Worm (Caenorhabditis elegans) whole organism, L2 larva: ENCODE results near the gene F55G11.7.

Source experiments
- C34F6.9 ChIP-seq: fragments of 150-350 bp; optimal IDR thresholded peaks from 2 replicates; lab custom pipeline; 2014; ENCODE audit warnings: missing biosample characterization, missing genetic modification characterization
- F13H6.1 ChIP-seq: sonication (generic microtip); optimal IDR thresholded peaks from 2 replicates; lab custom pipeline; 2016; ENCODE audit warnings: missing genetic modification characterization, missing compliant biosample characterization
- R02D3.7 ChIP-seq: fragments of 150-350 bp; optimal IDR thresholded peaks from 2 replicates; lab custom pipeline; 2014; ENCODE audit warnings: missing biosample characterization, missing genetic modification characterization
- ZK546.5 ChIP-seq: sonication (generic microtip); optimal IDR thresholded peaks from 2 replicates; lab custom pipeline; 2017; ENCODE audit warnings: missing biosample characterization, missing genetic modification characterization
- alr-1 ChIP-seq: fragments of 150-350 bp; optimal IDR thresholded peaks from 2 replicates; lab custom pipeline; 2014; ENCODE audit warnings: missing biosample characterization, missing genetic modification characterization
- aly-2 ChIP-seq: fragments of 150-350 bp; optimal IDR thresholded peaks from 2 replicates; lab custom pipeline; 2014; ENCODE audit warnings: missing biosample characterization, missing genetic modification characterization
- ama-1 ChIP-seq: fragments of 150-350 bp; optimal IDR thresholded peaks from 2 replicates; lab custom pipeline; 2018; ENCODE audit warnings: inconsistent platforms
- blmp-1 ChIP-seq: sonication (generic microtip); optimal IDR thresholded peaks from 2 replicates; lab custom pipeline; 2017; ENCODE audit warnings: missing genetic modification characterization, mild to moderate bottlenecking, missing compliant biosample characterization, antibody characterized with exemption, moderate library complexity; ENCODE audit not compliant: insufficient read depth
- ceh-16 ChIP-seq: fragments of 150-350 bp; optimal IDR thresholded peaks from 2 replicates; lab custom pipeline; 2014; ENCODE audit warnings: missing biosample characterization, missing genetic modification characterization
- ceh-82 ChIP-seq: fragments of 150-350 bp; optimal IDR thresholded peaks from 2 replicates; lab custom pipeline; 2014; ENCODE audit warnings: missing biosample characterization, missing genetic modification characterization
- crh-2 ChIP-seq: sonication (generic microtip); optimal IDR thresholded peaks from 2 replicates; lab custom pipeline; 2017; ENCODE audit warnings: missing biosample characterization, missing genetic modification characterization
- egl-27 ChIP-seq: sonication (generic microtip); optimal IDR thresholded peaks from 3 replicates; lab custom pipeline; 2017; ENCODE audit warnings: missing biosample characterization, missing genetic modification reagents, missing genetic modification characterization
- elt-3 ChIP-seq: sonication (generic microtip); optimal IDR thresholded peaks from 2 replicates; lab custom pipeline; 2017; ENCODE audit warnings: missing biosample characterization, missing genetic modification characterization
- fos-1 ChIP-seq: fragments of 150-350 bp; optimal IDR thresholded peaks from 2 replicates; lab custom pipeline; 2014; ENCODE audit warnings: missing biosample characterization, missing genetic modification characterization
- gmeb-1 ChIP-seq: fragments of 150-350 bp; optimal IDR thresholded peaks from 2 replicates; lab custom pipeline; 2014; ENCODE audit warnings: missing biosample characterization, missing genetic modification characterization
- lin-11 ChIP-seq: fragments of 150-350 bp; sonication (generic microtip); optimal IDR thresholded peaks from 2 replicates; lab custom pipeline; 2014; ENCODE audit warnings: missing biosample characterization, missing genetic modification characterization, inconsistent platforms, mixed read lengths
- lin-13 ChIP-seq: fragments of 150-350 bp; optimal IDR thresholded peaks from 2 replicates; lab custom pipeline; 2014; ENCODE audit warnings: missing biosample characterization, missing genetic modification reagents, missing genetic modification characterization
- lin-39 ChIP-seq: fragments of 150-350 bp; optimal IDR thresholded peaks from 2 replicates; lab custom pipeline; 2014; ENCODE audit warnings: missing biosample characterization, missing genetic modification reagents, missing genetic modification characterization
- lsy-2 ChIP-seq, 2 experiments: fragments of 150-350 bp in 1 of 2; sonication (generic microtip) in 1 of 2; optimal IDR thresholded peaks; 2 replicates each; lab custom pipeline; 2014 to 2017; ENCODE audit warnings: missing biosample characterization in 2 of 2, missing genetic modification characterization in 2 of 2
- mab-5 ChIP-seq: fragments of 150-350 bp; optimal IDR thresholded peaks from 2 replicates; lab custom pipeline; 2014; ENCODE audit warnings: missing biosample characterization, missing genetic modification characterization
- mbf-1 ChIP-seq: sonication (generic microtip); optimal IDR thresholded peaks from 2 replicates; lab custom pipeline; 2017; ENCODE audit warnings: missing biosample characterization, missing genetic modification characterization
- nhr-10 ChIP-seq: sonication (generic microtip); optimal IDR thresholded peaks from 2 replicates; lab custom pipeline; 2017; ENCODE audit warnings: missing biosample characterization, missing genetic modification characterization
- nhr-11 ChIP-seq: fragments of 150-350 bp; optimal IDR thresholded peaks from 2 replicates; lab custom pipeline; 2014; ENCODE audit warnings: missing biosample characterization, missing genetic modification characterization
- nhr-12 ChIP-seq: fragments of 150-350 bp; optimal IDR thresholded peaks from 2 replicates; lab custom pipeline; 2014; ENCODE audit warnings: missing biosample characterization, missing genetic modification characterization
- nhr-129 ChIP-seq: fragments of 150-350 bp; optimal IDR thresholded peaks from 2 replicates; lab custom pipeline; 2014; ENCODE audit warnings: missing biosample characterization, missing genetic modification characterization
- nhr-21 ChIP-seq: fragments of 150-350 bp; optimal IDR thresholded peaks from 2 replicates; lab custom pipeline; 2014; ENCODE audit warnings: missing biosample characterization, missing genetic modification characterization
- nhr-23 ChIP-seq: fragments of 150-350 bp; optimal IDR thresholded peaks from 2 replicates; lab custom pipeline; 2014; ENCODE audit warnings: missing biosample characterization, missing genetic modification reagents, missing genetic modification characterization
- nhr-237 ChIP-seq: fragments of 150-350 bp; optimal IDR thresholded peaks from 2 replicates; lab custom pipeline; 2014; ENCODE audit warnings: missing biosample characterization, missing genetic modification characterization
- nhr-25 ChIP-seq: fragments of 150-350 bp; sonication (generic microtip); optimal IDR thresholded peaks from 3 replicates; lab custom pipeline; 2014; ENCODE audit warnings: missing biosample characterization, missing genetic modification characterization
- nhr-6 ChIP-seq: fragments of 150-350 bp; optimal IDR thresholded peaks from 2 replicates; lab custom pipeline; 2014; ENCODE audit warnings: missing biosample characterization, missing genetic modification characterization
- peb-1 ChIP-seq: fragments of 150-350 bp; optimal IDR thresholded peaks from 2 replicates; lab custom pipeline; 2014; ENCODE audit warnings: missing biosample characterization, missing genetic modification characterization
- sem-4 ChIP-seq: fragments of 150-350 bp; optimal IDR thresholded peaks from 2 replicates; lab custom pipeline; 2014; ENCODE audit warnings: missing biosample characterization, missing genetic modification reagents, missing genetic modification characterization
- skn-1 ChIP-seq: sonication (generic microtip); optimal IDR thresholded peaks from 2 replicates; lab custom pipeline; 2017; ENCODE audit warnings: missing biosample characterization, missing genetic modification characterization
- sma-9 ChIP-seq, 2 experiments: fragments of 150-350 bp in 1 of 2; sonication (generic microtip) in 1 of 2; optimal IDR thresholded peaks; 2 replicates each; lab custom pipeline; 2014 to 2016; ENCODE audit warnings: missing genetic modification characterization in 2 of 2, mild to moderate bottlenecking in 1 of 2, missing biosample characterization in 1 of 2, missing compliant biosample characterization in 1 of 2, missing genetic modification reagents in 1 of 2, moderate library complexity in 1 of 2
- snpc-4 ChIP-seq: fragments of 150-350 bp; optimal IDR thresholded peaks from 2 replicates; lab custom pipeline; 2014; ENCODE audit warnings: missing biosample characterization, missing genetic modification characterization
- unc-39 ChIP-seq: fragments of 150-350 bp; optimal IDR thresholded peaks from 2 replicates; lab custom pipeline; 2014; ENCODE audit warnings: missing biosample characterization, missing genetic modification characterization
- unc-62 ChIP-seq: fragments of 150-350 bp; optimal IDR thresholded peaks from 2 replicates; lab custom pipeline; 2014; ENCODE audit warnings: missing biosample characterization, missing genetic modification reagents, missing genetic modification characterization
- zag-1 ChIP-seq: fragments of 150-350 bp; optimal IDR thresholded peaks from 2 replicates; lab custom pipeline; 2014; ENCODE audit warnings: missing biosample characterization, missing genetic modification characterization
- ztf-11 ChIP-seq: sonication (generic microtip); optimal IDR thresholded peaks from 2 replicates; lab custom pipeline; 2017; ENCODE audit warnings: missing biosample characterization, missing genetic modification characterization
- ztf-4 ChIP-seq: fragments of 150-350 bp; optimal IDR thresholded peaks from 2 replicates; lab custom pipeline; 2014; ENCODE audit warnings: missing biosample characterization, missing genetic modification characterization

F55G11.7 gene

DNA sequence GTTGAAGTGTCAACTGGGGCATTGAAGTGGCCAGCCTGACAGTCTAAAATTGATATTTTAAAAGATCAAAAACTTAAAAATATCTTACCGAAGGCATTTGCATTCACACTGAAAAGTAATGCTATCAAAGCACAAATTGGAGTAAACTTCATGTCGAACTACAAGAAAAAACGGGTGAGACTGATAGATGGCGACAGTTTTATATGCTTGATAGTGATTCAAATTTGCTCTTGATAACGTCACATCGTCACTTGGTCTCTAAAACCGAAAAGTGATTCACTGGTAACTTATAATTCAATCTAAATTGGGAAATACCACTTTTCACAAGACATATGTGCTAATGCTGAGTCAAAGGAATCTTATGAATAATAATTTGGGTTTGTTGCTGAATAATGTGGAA lies 31.4 kb downstream of the F55G11.7 start, which contains the start of gene K10D11.5:
K10D11.5 (minus strand) TSS at position 215 of the 400 bp plus-strand sequence.
- no peak for TF ChIP-seq unc-62 (GFP tag; lab: Kevin White, UChicago)
- TF ChIP-seq alr-1 = no peak
- TF ChIP-seq fos-1 = peak; percentile 94

DNA sequence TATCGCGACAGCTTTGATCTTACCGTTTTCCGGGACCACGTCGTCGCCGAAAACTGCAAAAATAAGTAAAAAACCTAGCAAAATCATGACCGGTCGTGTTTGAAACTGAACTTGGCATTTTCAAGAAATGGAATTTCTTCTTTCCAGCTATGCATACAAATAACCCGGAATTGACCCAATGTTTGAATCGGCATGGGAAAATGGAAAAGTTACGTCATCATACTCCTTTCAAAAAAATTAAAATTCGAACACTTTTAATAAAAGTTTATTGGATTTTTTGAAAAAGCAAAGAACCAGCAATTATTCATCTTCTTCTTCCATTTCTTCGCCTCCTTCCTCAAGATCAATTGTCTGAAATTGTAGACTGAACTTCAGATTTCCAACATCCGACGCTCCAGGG lies 34.1 kb downstream of the F55G11.7 start, which contains the start of gene K10D11.4:
K10D11.4 (minus strand) TSS at position 101 of the 400 bp plus-strand sequence.
- TF ChIP-seq mbf-1 (tag; lab: Kevin White, UChicago) (no peak), peb-1 (tag; lab: Kevin White, UChicago) (no peak), egl-27 (tag; lab: Kevin White, UChicago) (no peak), elt-3 (no peak), zag-1 (tag; lab: Kevin White, UChicago) (no peak), ztf-11 (no peak), nhr-25 (tag; lab: Kevin White, UChicago) (no peak), ceh-16 (no peak), C34F6.9 (tag; lab: Kevin White, UChicago) (no peak), lin-11 (tag; lab: Kevin White, UChicago) (no peak), nhr-10 (tag; lab: Kevin White, UChicago) (no peak), fos-1 (no peak), nhr-6 (no peak), sem-4 (tag; lab: Kevin White, UChicago) (no peak), unc-39 (tag; lab: Kevin White, UChicago) (no peak), lin-39 (tag; lab: Kevin White, UChicago) (no peak), crh-2 (tag; lab: Kevin White, UChicago) (no peak), gmeb-1 (tag; lab: Kevin White, UChicago) (no peak)
- TF ChIP-seq, all 48 proteins: peak for 0

DNA sequence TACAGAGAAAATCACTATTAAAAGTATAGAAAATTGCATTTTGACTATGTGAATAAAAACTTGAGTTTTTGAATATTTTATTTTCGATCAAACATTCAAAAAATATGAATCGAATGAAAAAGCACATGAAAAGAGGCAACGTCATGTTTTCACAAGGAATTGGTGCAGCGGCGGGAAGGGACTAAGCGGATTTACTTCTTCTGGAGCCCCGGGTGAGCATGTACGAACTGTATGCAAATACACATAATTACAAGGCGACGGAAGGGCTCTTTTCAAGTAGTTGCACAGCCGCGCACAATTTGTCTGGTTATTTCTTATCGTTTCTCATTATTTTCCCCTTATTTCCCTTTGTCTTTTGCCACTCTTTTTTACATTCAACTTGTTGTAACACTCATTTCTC lies 35.6 kb downstream of the F55G11.7 start, which contains the start of gene K10D11.7:
K10D11.7 (minus strand) TSS at position 101 of the 400 bp plus-strand sequence.
- TF ChIP-seq lin-39 (tag; lab: Kevin White, UChicago) (no peak), nhr-25 (tag; lab: Kevin White, UChicago) (no peak), snpc-4 (tag; lab: Kevin White, UChicago) (no peak), nhr-129 (tag; lab: Kevin White, UChicago) (no peak), lsy-2 (tag; optimal IDR thresholded peaks at IDR 0.05; lab: Kevin White, UChicago) (no peak), R02D3.7 (tag; lab: Kevin White, UChicago) (no peak), alr-1 (no peak), nhr-12 (no peak), crh-2 (tag; lab: Kevin White, UChicago) (no peak), lin-13 (GFP tag; lab: Kevin White, UChicago) (no peak), lin-11 (tag; lab: Kevin White, UChicago) (no peak), nhr-11 (tag; lab: Kevin White, UChicago) (no peak), ceh-82 (tag; lab: Kevin White, UChicago) (no peak), ZK546.5 (tag; lab: Kevin White, UChicago) (no peak), elt-3 (no peak), F13H6.1 (tag; lab: Kevin White, UChicago) (no peak), aly-2 (tag; lab: Kevin White, UChicago) (no peak)

DNA sequence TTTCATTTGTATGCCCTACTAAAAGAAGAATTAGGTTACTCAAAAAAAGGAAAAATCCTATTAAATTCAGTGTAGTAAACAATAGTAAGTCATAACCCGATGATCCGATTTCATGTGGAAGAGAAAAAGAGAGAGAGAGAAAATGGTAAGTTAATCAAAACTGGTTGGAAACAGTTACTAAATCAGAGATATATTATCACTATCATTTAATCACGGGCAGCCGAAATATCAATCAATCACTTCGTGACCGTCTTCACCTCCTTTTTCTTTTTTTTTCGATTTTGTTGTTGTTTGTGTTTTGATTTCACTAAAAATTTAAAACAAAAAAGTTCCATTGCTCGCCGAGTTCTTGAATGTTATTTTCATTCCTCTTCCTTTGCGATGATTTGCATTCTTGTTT lies 37.3 kb downstream of the F55G11.7 start:
- no peak for TF ChIP-seq nhr-23 (tag; lab: Kevin White, UChicago)
- TF ChIP-seq blmp-1 (tag; lab: Kevin White, UChicago) = peak; percentile 10
- peak; percentile 47 for TF ChIP-seq sma-9 (GFP tag; optimal IDR thresholded peaks at IDR 0.05; lab: Kevin White, UChicago)
- TF ChIP-seq sma-9 (tag; optimal IDR thresholded peaks at IDR 0.05; lab: Kevin White, UChicago) = no peak
- peak; percentile 34 for TF ChIP-seq nhr-129 (tag; lab: Kevin White, UChicago)

DNA sequence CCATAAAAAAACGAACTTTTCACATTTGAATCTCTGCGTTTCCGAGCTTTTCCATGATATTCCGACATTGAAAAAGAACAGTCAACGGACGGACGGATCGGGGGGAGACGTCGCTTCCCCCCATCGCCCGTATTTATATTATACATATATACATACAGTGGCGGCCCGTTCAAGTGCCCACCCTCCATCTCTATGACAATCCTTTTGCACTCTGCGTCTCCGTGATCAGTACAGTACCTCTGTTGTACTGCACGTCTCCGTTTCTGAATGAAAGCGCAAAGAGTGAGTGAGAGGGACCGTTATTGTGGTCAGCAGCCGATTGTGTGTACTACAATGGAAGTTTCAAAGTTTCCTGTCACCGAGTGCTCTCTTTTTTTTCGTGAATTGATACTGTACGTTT lies 38.9 kb downstream of the F55G11.7 start:
- TF ChIP-seq nhr-237 (tag; lab: Kevin White, UChicago) (no peak), nhr-129 (tag; lab: Kevin White, UChicago) (no peak), nhr-11 (tag; lab: Kevin White, UChicago) (no peak), skn-1 (tag; lab: Kevin White, UChicago) (no peak), ztf-11 (no peak), alr-1 (no peak), mab-5 (tag; lab: Kevin White, UChicago) (no peak), R02D3.7 (tag; lab: Kevin White, UChicago) (no peak), fos-1 (no peak), aly-2 (tag; lab: Kevin White, UChicago) (no peak), nhr-12 (no peak), ztf-4 (no peak), nhr-23 (tag; lab: Kevin White, UChicago) (no peak), ama-1 (lab: Kevin White, UChicago) (no peak), nhr-21 (tag; lab: Kevin White, UChicago) (no peak), sma-9 (GFP tag; optimal IDR thresholded peaks at IDR 0.05; lab: Kevin White, UChicago) (no peak), sma-9 (tag; optimal IDR thresholded peaks at IDR 0.05; lab: Kevin White, UChicago) (no peak)
